Fruit fly (Drosophila melanogaster): ENCODE results near the gene Ir7b.

Gene Ir7b

DNA sequence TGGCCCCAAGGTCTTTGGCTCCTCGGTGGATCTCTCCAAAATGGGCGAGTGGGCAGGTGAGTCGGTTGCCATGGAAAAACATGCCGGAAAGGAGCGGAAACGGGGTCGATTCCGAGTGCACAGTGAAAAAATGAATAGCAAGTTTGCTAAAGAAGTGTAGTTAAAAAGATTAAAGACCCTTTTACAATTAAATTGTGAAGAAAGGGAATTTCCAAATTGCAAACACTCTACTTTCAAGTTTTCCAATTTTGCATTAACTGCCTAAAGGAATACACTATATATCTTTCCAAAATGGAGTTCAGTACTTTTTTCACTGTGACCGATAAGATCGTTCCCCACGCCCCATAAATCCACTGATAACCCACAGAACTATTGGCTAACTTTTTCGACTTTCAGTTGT lies 42.7 kb upstream of the Ir7b start (continued):
- TF ChIP-seq sd (tag; optimal IDR thresholded peaks at IDR 0.05) (no peak), scrt (GFP tag; optimal IDR thresholded peaks at IDR 0.05) (no peak), CG3281 (GFP tag; optimal IDR thresholded peaks at IDR 0.05) (peak; percentile 14), sisA (GFP tag; IDR thresholded peaks at IDR 0.05) (peak; percentile 17; the same call in 1 of the 2 replicates), Jarid2 (GFP tag; optimal IDR thresholded peaks at IDR 0.05) (no peak), onecut (GFP tag; IDR thresholded peaks at IDR 0.05) (0 out of 2 replicates have a peak, but pooled peaks have one; percentile 15), CG30403 (GFP tag; optimal IDR thresholded peaks at IDR 0.05) (peak; percentile 24), Sox100B (GFP tag; optimal IDR thresholded peaks at IDR 0.05) (no peak), grau (tag; optimal IDR thresholded peaks at IDR 0.05) (peak; percentile 41), CG13424 (tag; optimal IDR thresholded peaks at IDR 0.05) (peak; percentile 25), CG8388 (GFP tag; optimal IDR thresholded peaks at IDR 0.05) (no peak), CG32532 (GFP tag; IDR thresholded peaks at IDR 0.05) (peak; percentile 51; the same call in 1 of the 2 replicates), CG13296 (GFP tag; optimal IDR thresholded peaks at IDR 0.05) (no peak), E2f1 (GFP tag; IDR thresholded peaks at IDR 0.05) (peak; percentile 34; the same call in 1 of the 2 replicates), ci (GFP tag; IDR thresholded peaks at IDR 0.05) (no peak), MESR4 (GFP tag; optimal IDR thresholded peaks at IDR 0.05) (no peak)

- TF ChIP-seq CG6689 (GFP tag; IDR thresholded peaks at IDR 0.05) (no peak), Dref (GFP tag; IDR thresholded peaks at IDR 0.05) (0 out of 2 replicates have a peak, but pooled peaks have one; percentile 1), CG5180 (GFP tag; optimal IDR thresholded peaks at IDR 0.05) (no peak), Adf1 (GFP tag; IDR thresholded peaks at IDR 0.05) (peak; percentile 5)
Measured at dm6 chrX:7909069-7909389, 42.3 kb upstream of the Ir7b start.

- TF ChIP-seq CG8765 (GFP tag; IDR thresholded peaks at IDR 0.05) = peak; percentile 71
- peak; percentile 80 for TF ChIP-seq CG17568 (GFP tag; optimal IDR thresholded peaks at IDR 0.05)
- TF ChIP-seq cato (GFP tag; optimal IDR thresholded peaks at IDR 0.05; ENCODE audit: borderline replicate concordance) = peak; percentile 76
- peak; percentile 97 for TF ChIP-seq CG18599 (GFP tag; optimal IDR thresholded peaks at IDR 0.05)
- peak; percentile 94 for TF ChIP-seq dmrt99B (tag; optimal IDR thresholded peaks at IDR 0.05)
- TF ChIP-seq CkIIα-i1 (GFP tag; IDR thresholded peaks at IDR 0.05) = peak; percentile 36; the same call in 1 of the 2 replicates
- TF ChIP-seq sim (GFP tag; IDR thresholded peaks at IDR 0.05) = peak; percentile 64; the same call in 1 of the 2 replicates
- peak; percentile 88 for TF ChIP-seq mirr (GFP tag; optimal IDR thresholded peaks at IDR 0.05)
- TF ChIP-seq B-H1 (GFP tag; IDR thresholded peaks at IDR 0.05) = peak; percentile 85
- TF ChIP-seq CG1024 (GFP tag; IDR thresholded peaks at IDR 0.05) = peak; percentile 61
- TF ChIP-seq lmd (GFP tag; IDR thresholded peaks at IDR 0.05) = peak; percentile 91
- peak; percentile 79 for TF ChIP-seq CG6272 (GFP tag; IDR thresholded peaks at IDR 0.05)
- TF ChIP-seq Xrp1 (GFP tag; IDR thresholded peaks at IDR 0.05) = peak; percentile 90
- TF ChIP-seq abd-A (tag; optimal IDR thresholded peaks at IDR 0.05) = peak; percentile 92
- no peak for TF ChIP-seq zen2 (GFP tag; IDR thresholded peaks at IDR 0.05; ENCODE audit: partially characterized antibody)
- peak; percentile 86 for TF ChIP-seq wdn (GFP tag; IDR thresholded peaks at IDR 0.05)
- peak; percentile 80 for TF ChIP-seq CG11696 (GFP tag; IDR thresholded peaks at IDR 0.05)
- no peak for TF ChIP-seq z (GFP tag; IDR thresholded peaks at IDR 0.05)
- TF ChIP-seq Mrtf (GFP tag; IDR thresholded peaks at IDR 0.05) = peak; percentile 86
- TF ChIP-seq CoRest (tag; optimal IDR thresholded peaks at IDR 0.05) = peak; percentile 92
- TF ChIP-seq zf30C (GFP tag; optimal IDR thresholded peaks at IDR 0.05) = no peak
- peak; percentile 86 for TF ChIP-seq kni (GFP tag; optimal IDR thresholded peaks at IDR 0.05)
- TF ChIP-seq CG16863 (GFP tag; optimal IDR thresholded peaks at IDR 0.05) = peak; percentile 88
- peak; percentile 81 for TF ChIP-seq gcm2 (GFP tag; optimal IDR thresholded peaks at IDR 0.05)
- TF ChIP-seq CG13296 (GFP tag; optimal IDR thresholded peaks at IDR 0.05) = peak; percentile 92
- peak; percentile 62; the same call in 1 of the 3 replicates for TF ChIP-seq CG2199 (GFP tag; IDR thresholded peaks at IDR 0.05)
- TF ChIP-seq ken (GFP tag; IDR thresholded peaks at IDR 0.05) = peak; percentile 87
- 0 out of 2 replicates have a peak, but pooled peaks have one; percentile 23 for TF ChIP-seq nerfin-2 (GFP tag; IDR thresholded peaks at IDR 0.05; ENCODE audit: partially characterized antibody)
Measured at dm6 chrX:7908239-7909068, 41.7 kb upstream of the Ir7b start, which contains the start of the genes dpr14 and spidey. dpr14 (minus strand) TSS chrX:7908286. spidey (plus strand) TSS chrX:7908931.

Data from whole organism, embryonic.